Worm (Caenorhabditis elegans) whole organism, L4 larva: ENCODE measurements around the gene R04B5.11.

Source experiments
- F10B5.3 ChIP-seq: sonication (generic microtip); optimal IDR thresholded peaks from 2 replicates; lab custom pipeline; 2016; ENCODE audit warnings: mild to moderate bottlenecking, missing genetic modification characterization, missing compliant biosample characterization
- F26F4.8 ChIP-seq: fragments of 200-800 bp; sonication (Bioruptor generic); conservative IDR thresholded peaks from 2 replicates; pipeline ENCODE4 v1.3.6; 2022; ENCODE audit warnings: missing genetic modification characterization, missing compliant biosample characterization
- F37D6.2 ChIP-seq: sonication (generic microtip); optimal IDR thresholded peaks from 2 replicates; lab custom pipeline; 2016; ENCODE audit warnings: mild to moderate bottlenecking, missing genetic modification characterization, missing compliant biosample characterization
- R02D3.7 ChIP-seq: fragments of 150-350 bp; sonication (generic microtip); optimal IDR thresholded peaks from 3 replicates; lab custom pipeline; 2014; ENCODE audit warnings: missing biosample characterization, missing genetic modification characterization
- Y75B8A.6 ChIP-seq: fragments of 200-800 bp; sonication (Bioruptor generic); IDR thresholded peaks from 2 replicates; pipeline ENCODE4 v1.3.6; 2022; ENCODE audit warnings: missing genetic modification reagents, missing genetic modification characterization, missing compliant biosample characterization
- ZK546.5 ChIP-seq, 2 experiments: sonication (generic microtip); optimal IDR thresholded peaks; 2 replicates each; lab custom pipeline; 2017; ENCODE audit warnings: missing biosample characterization in 2 of 2, missing genetic modification characterization in 2 of 2
- aha-1 ChIP-seq: fragments of 150-350 bp; peaks from one replicate; lab custom pipeline; 2014; ENCODE audit warnings: missing biosample characterization, missing genetic modification characterization
- ama-1 ChIP-seq: fragments of 150-350 bp; optimal IDR thresholded peaks from 2 replicates; lab custom pipeline; 2014; ENCODE audit warnings: inconsistent platforms, mixed read lengths
- attf-4 ChIP-seq: sonication (generic microtip); optimal IDR thresholded peaks from 3 replicates; lab custom pipeline; 2017; ENCODE audit warnings: missing biosample characterization, missing genetic modification characterization
- ceh-28 ChIP-seq: fragments of 150-350 bp; optimal IDR thresholded peaks from 2 replicates; lab custom pipeline; 2014; ENCODE audit warnings: missing biosample characterization, missing genetic modification reagents, missing genetic modification characterization
- ceh-44 ChIP-seq: fragments of 200-800 bp; sonication (Bioruptor generic); IDR thresholded peaks from 2 replicates; pipeline ENCODE4 v1.3.6; 2022; ENCODE audit warnings: missing genetic modification reagents, missing genetic modification characterization, missing compliant biosample characterization
- ces-1 ChIP-seq: fragments of 150-350 bp; sonication (generic microtip); optimal IDR thresholded peaks from 4 replicates; lab custom pipeline; 2014; ENCODE audit warnings: missing biosample characterization, missing genetic modification reagents, missing genetic modification characterization
- daf-16 ChIP-seq, 3 experiments: sonication (generic microtip); optimal IDR thresholded peaks; 2 replicates each; lab custom pipeline; 2016 to 2017; ENCODE audit warnings: missing genetic modification characterization in 3 of 3, missing genetic modification reagents in 3 of 3, mild to moderate bottlenecking in 2 of 3, missing compliant biosample characterization in 2 of 3, missing biosample characterization in 1 of 3, moderate library complexity in 1 of 3
- dmd-9 ChIP-seq: fragments of 200-800 bp; sonication (Bioruptor generic); IDR thresholded peaks from 2 replicates; pipeline ENCODE4 v1.3.6; 2022; ENCODE audit warnings: missing genetic modification reagents, missing genetic modification characterization, missing compliant biosample characterization
- dpl-1 ChIP-seq: fragments of 150-350 bp; optimal IDR thresholded peaks from 2 replicates; lab custom pipeline; 2014; ENCODE audit warnings: missing biosample characterization, missing genetic modification reagents, missing genetic modification characterization
- lin-1 ChIP-seq: fragments of 200-800 bp; sonication (Bioruptor generic); IDR thresholded peaks from 2 replicates; pipeline ENCODE4 v1.3.6; 2022; ENCODE audit warnings: missing genetic modification reagents, missing genetic modification characterization, missing compliant biosample characterization
- lin-29 ChIP-seq: fragments of 200-800 bp; sonication (Bioruptor generic); IDR thresholded peaks from 2 replicates; pipeline ENCODE4 v1.3.6; 2022; ENCODE audit warnings: missing genetic modification reagents, missing genetic modification characterization, missing compliant biosample characterization
- lin-38 ChIP-seq: fragments of 200-800 bp; sonication (Bioruptor generic); IDR thresholded peaks from 2 replicates; pipeline ENCODE4 v1.3.6; 2022; ENCODE audit warnings: missing genetic modification reagents, missing genetic modification characterization, missing compliant biosample characterization
- lsy-2 ChIP-seq, 2 experiments: fragments of 150-350 bp in 1 of 2; sonication (generic microtip) in 1 of 2; optimal IDR thresholded peaks; 2 replicates each; lab custom pipeline; 2014 to 2017; ENCODE audit warnings: missing biosample characterization in 2 of 2, missing genetic modification characterization in 2 of 2
- nhr-111 ChIP-seq: fragments of 200-800 bp; sonication (Bioruptor generic); optimal IDR thresholded peaks from 2 replicates; lab custom pipeline; 2018; ENCODE audit warnings: mild to moderate bottlenecking, missing genetic modification characterization, missing compliant biosample characterization
- nhr-237 ChIP-seq: sonication (generic microtip); optimal IDR thresholded peaks from 2 replicates; lab custom pipeline; 2017; ENCODE audit warnings: missing biosample characterization, missing genetic modification characterization
- nhr-28 ChIP-seq: fragments of 150-350 bp; optimal IDR thresholded peaks from 2 replicates; lab custom pipeline; 2014; ENCODE audit warnings: missing biosample characterization, missing genetic modification characterization
- nhr-42 ChIP-seq: fragments of 200-800 bp; sonication (Bioruptor generic); IDR thresholded peaks from 2 replicates; pipeline ENCODE4 v1.3.6; 2022; ENCODE audit warnings: missing genetic modification characterization, missing compliant biosample characterization
- nhr-76 ChIP-seq: fragments of 150-350 bp; optimal IDR thresholded peaks from 2 replicates; lab custom pipeline; 2014; ENCODE audit warnings: missing biosample characterization, missing genetic modification characterization
- pqm-1 ChIP-seq: sonication (generic microtip); optimal IDR thresholded peaks from 2 replicates; lab custom pipeline; 2017; ENCODE audit warnings: missing biosample characterization, missing genetic modification characterization
- saeg-2 ChIP-seq: fragments of 200-800 bp; sonication (Bioruptor generic); IDR thresholded peaks from 2 replicates; pipeline ENCODE4 v1.3.6; 2022; ENCODE audit warnings: missing genetic modification reagents, missing genetic modification characterization, missing compliant biosample characterization
- spr-1 ChIP-seq: sonication (generic microtip); optimal IDR thresholded peaks from 2 replicates; lab custom pipeline; 2016; ENCODE audit warnings: mild to moderate bottlenecking, missing genetic modification characterization, missing compliant biosample characterization
- unc-130 ChIP-seq: sonication (generic microtip); optimal IDR thresholded peaks from 2 replicates; lab custom pipeline; 2016; ENCODE audit warnings: missing genetic modification reagents, missing genetic modification characterization, missing compliant biosample characterization
- unc-62 ChIP-seq, 3 experiments: fragments of 150-350 bp in 1 of 3; sonication (generic microtip); optimal IDR thresholded peaks in 2 of 3; peaks in 1 of 3; 1 replicate in 1 of 3; 2 replicates in 2 of 3; lab custom pipeline; 2014 to 2017; ENCODE audit warnings: missing biosample characterization in 3 of 3, missing genetic modification characterization in 3 of 3, missing genetic modification reagents in 3 of 3, missing genotype in 1 of 3
- zfp-2 ChIP-seq: sonication (generic microtip); optimal IDR thresholded peaks from 2 replicates; lab custom pipeline; 2016; ENCODE audit warnings: mild to moderate bottlenecking, missing genetic modification characterization, missing compliant biosample characterization
- zfp-3 ChIP-seq: fragments of 200-800 bp; sonication (Bioruptor generic); conservative IDR thresholded peaks from 2 replicates; pipeline ENCODE4 v1.3.6; 2022; ENCODE audit warnings: missing genetic modification reagents, missing genetic modification characterization, missing compliant biosample characterization
- ztf-11 ChIP-seq: fragments of 150-350 bp; optimal IDR thresholded peaks from 2 replicates; lab custom pipeline; 2014; ENCODE audit warnings: missing biosample characterization, missing genetic modification characterization
- ztf-7 ChIP-seq: fragments of 150-350 bp; optimal IDR thresholded peaks from 2 replicates; lab custom pipeline; 2014; ENCODE audit warnings: missing biosample characterization, missing genetic modification characterization

R04B5.11 gene

ce11 chrV:10130195-10130594, 39.1 kb upstream of the R04B5.11 start, which contains the start of gene aos-1 (continued):
- TF ChIP-seq F37D6.2 (tag; lab: Kevin White, UChicago) (no peak), lin-29 (no peak), attf-4 (tag; lab: Kevin White, UChicago) (no peak)

ce11 chrV:10124799-10125548, 33.9 kb upstream of the R04B5.11 start, which contains the start of gene C08B6.10:
Gene C08B6.10 (plus strand): TSS chrV:10125498.
- peak; percentile 19 for TF ChIP-seq pqm-1 (tag; lab: Kevin White, UChicago)
- TF ChIP-seq nhr-28 = peak; percentile 21
- TF ChIP-seq saeg-2 (GFP tag; lab: Robert Waterston, UW) = no peak
- TF ChIP-seq daf-16 (GFP tag; optimal IDR thresholded peaks at IDR 0.05; lab: Kevin White, UChicago) = no peak
- peak; percentile 69 for TF ChIP-seq daf-16 (tag; optimal IDR thresholded peaks at IDR 0.05; lab: Kevin White, UChicago)
- peak in 1 of 2 experiments; percentile 83 for TF ChIP-seq unc-62 (GFP tag; optimal IDR thresholded peaks at IDR 0.05 in 1 of 2; lab: Kevin White, UChicago)
- no peak for TF ChIP-seq unc-62 (tag; optimal IDR thresholded peaks at IDR 0.05; lab: Kevin White, UChicago)

DNA sequence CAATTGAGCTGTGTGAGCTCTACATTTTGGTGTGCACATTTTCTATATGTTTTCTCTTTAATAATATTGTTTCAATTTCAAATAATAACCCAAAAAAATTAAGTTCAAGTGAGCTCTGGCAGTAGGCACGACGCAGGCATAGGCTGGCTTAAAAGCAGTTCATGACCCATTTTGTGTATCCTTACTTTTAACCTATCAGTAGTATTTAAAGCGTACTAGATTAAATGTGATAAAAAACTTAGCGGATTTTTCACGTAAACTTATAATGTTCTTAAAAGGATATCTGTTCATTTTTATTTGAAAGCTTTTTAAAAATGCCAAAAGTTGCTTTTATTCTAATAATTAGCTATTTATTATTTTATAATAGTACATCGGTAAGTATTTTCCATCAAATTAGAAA, 32.3 kb upstream of the R04B5.11 start, which contains the start of gene C08B6.6:
Gene C08B6.6, plus strand, starts transcription at position 301 of the 400 bp plus-strand sequence.
- TF ChIP-seq ama-1 (no peak), lin-38 (GFP tag; lab: Robert Waterston, UW) (no peak), R02D3.7 (tag; lab: Kevin White, UChicago) (no peak), lin-1 (GFP tag; lab: Robert Waterston, UW) (no peak), nhr-76 (tag; lab: Kevin White, UChicago) (no peak), dpl-1 (GFP tag; lab: Kevin White, UChicago) (no peak)

DNA sequence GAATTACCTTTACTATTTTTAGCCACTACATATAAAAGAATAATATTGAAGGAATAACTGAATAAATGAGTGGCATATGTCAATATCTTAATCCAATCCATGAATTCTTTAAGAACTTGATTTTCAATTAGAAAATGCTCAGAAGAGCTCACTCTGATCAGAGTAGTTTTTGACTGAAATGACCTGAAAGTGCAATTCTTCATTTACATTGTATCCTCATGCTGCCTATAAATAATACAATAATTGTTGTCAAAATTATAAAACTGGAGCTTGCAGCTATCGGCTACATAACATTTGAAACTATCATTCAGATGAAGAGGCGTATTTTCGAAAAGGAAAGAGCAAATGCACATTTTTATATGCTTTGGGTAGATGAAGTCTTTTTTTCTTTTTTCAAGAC, 31.6 kb upstream of the R04B5.11 start, which contains the start of gene srxa-19:
Gene srxa-19, minus strand, starts transcription at position 101 of the 400 bp plus-strand sequence.
- no peak for TF ChIP-seq F37D6.2 (tag; lab: Kevin White, UChicago)
- no peak for TF ChIP-seq unc-130
- TF ChIP-seq nhr-111 (GFP tag; lab: Kevin White, UChicago) = no peak
- TF ChIP-seq R02D3.7 (tag; lab: Kevin White, UChicago) = no peak
- no peak for TF ChIP-seq ZK546.5 (tag; optimal IDR thresholded peaks at IDR 0.05; lab: Kevin White, UChicago)
- TF ChIP-seq lsy-2 (tag; optimal IDR thresholded peaks at IDR 0.05; lab: Kevin White, UChicago) = no peak
- no peak for TF ChIP-seq Y75B8A.6
- TF ChIP-seq aha-1 = no peak
- no peak for TF ChIP-seq zfp-2 (tag; lab: Kevin White, UChicago)
- TF ChIP-seq nhr-237 (tag; lab: Kevin White, UChicago) = no peak
- no peak for TF ChIP-seq nhr-42 (GFP tag; lab: Robert Waterston, UW)
- TF ChIP-seq ces-1 = no peak

ce11 chrV:10120898-10121297, 29.8 kb upstream of the R04B5.11 start, which contains the start of gene srxa-18:
Gene srxa-18 (minus strand): TSS chrV:10120997.
- TF ChIP-seq dmd-9 (no peak), spr-1 (tag; lab: Kevin White, UChicago) (no peak), ztf-11 (tag; lab: Kevin White, UChicago) (no peak), ceh-28 (tag; lab: Kevin White, UChicago) (no peak), F10B5.3 (tag; lab: Kevin White, UChicago) (no peak), ceh-44 (GFP tag; lab: Robert Waterston, UW) (no peak), F26F4.8 (GFP tag; lab: Robert Waterston, UW) (no peak), ztf-7 (tag; lab: Kevin White, UChicago) (no peak), pqm-1 (tag; lab: Kevin White, UChicago) (no peak), zfp-3 (GFP tag; lab: Robert Waterston, UW) (no peak)
